Worm (Caenorhabditis elegans) whole organism, young adult: ENCODE measurements around the gene oac-20.
A peak's percentile ranks its signal among the peaks of the same experiment; 100 is the strongest.

Experiments
- D2030.7 ChIP-seq: fragments of 200-800 bp; sonication (Bioruptor generic); IDR thresholded peaks from 2 replicates; pipeline ENCODE4 v1.3.6; 2022; ENCODE audit warnings: missing genetic modification reagents, missing genetic modification characterization, missing compliant biosample characterization
- F23B12.7 ChIP-seq: sonication (generic microtip); optimal IDR thresholded peaks from 2 replicates; lab custom pipeline; 2017; ENCODE audit warnings: missing genetic modification characterization, mild to moderate bottlenecking, missing compliant biosample characterization, antibody characterized with exemption, moderate library complexity; ENCODE audit not compliant: insufficient read depth
- F37B4.10 ChIP-seq: fragments of 200-800 bp; sonication (Bioruptor generic); IDR thresholded peaks from 2 replicates; pipeline ENCODE4 v1.3.6; 2022; ENCODE audit warnings: missing genetic modification characterization, missing compliant biosample characterization
- F39B2.1 ChIP-seq: fragments of 200-800 bp; sonication (Bioruptor generic); IDR thresholded peaks from 2 replicates; pipeline ENCODE4 v1.3.6; 2022; ENCODE audit warnings: missing genetic modification reagents, missing genetic modification characterization, missing compliant biosample characterization
- F52B5.7 ChIP-seq: sonication (generic microtip); optimal IDR thresholded peaks from 2 replicates; lab custom pipeline; 2016; ENCODE audit warnings: mild to moderate bottlenecking, missing genetic modification characterization, missing compliant biosample characterization
- F55B11.4 ChIP-seq: sonication (generic microtip); optimal IDR thresholded peaks from 2 replicates; lab custom pipeline; 2016; ENCODE audit warnings: missing compliant biosample characterization, missing genetic modification characterization, borderline replicate concordance; ENCODE audit not compliant: insufficient read depth
- T26A5.8 ChIP-seq: sonication (generic microtip); optimal IDR thresholded peaks from 2 replicates; lab custom pipeline; 2016; ENCODE audit warnings: missing genetic modification characterization, missing compliant biosample characterization
- ZK185.1 ChIP-seq: sonication (generic microtip); optimal IDR thresholded peaks from 2 replicates; lab custom pipeline; 2016; ENCODE audit warnings: mild to moderate bottlenecking, missing genetic modification characterization, missing compliant biosample characterization; ENCODE audit not compliant: poor library complexity, severe bottlenecking
- aptf-3 ChIP-seq: fragments of 200-800 bp; sonication (Bioruptor generic); IDR thresholded peaks from 2 replicates; pipeline ENCODE4 v1.3.6; 2022; ENCODE audit warnings: missing genetic modification characterization, missing compliant biosample characterization
- athp-1 ChIP-seq: sonication (generic microtip); optimal IDR thresholded peaks from 2 replicates; lab custom pipeline; 2017; ENCODE audit warnings: mild to moderate bottlenecking, missing genetic modification characterization, missing compliant biosample characterization
- attf-3 ChIP-seq: fragments of 200-800 bp; sonication (Bioruptor generic); conservative IDR thresholded peaks from 2 replicates; pipeline ENCODE4 v1.3.6; 2022; ENCODE audit warnings: missing genetic modification reagents, missing genetic modification characterization, missing compliant biosample characterization
- ccch-3 ChIP-seq: fragments of 200-800 bp; sonication (Bioruptor generic); optimal IDR thresholded peaks from 2 replicates; lab custom pipeline; 2018; ENCODE audit warnings: mild to moderate bottlenecking, missing genetic modification characterization, missing compliant biosample characterization
- cebp-2 ChIP-seq: fragments of 200-800 bp; sonication (Bioruptor generic); IDR thresholded peaks from 2 replicates; pipeline ENCODE4 v1.3.6; 2022; ENCODE audit warnings: missing genetic modification characterization, missing compliant biosample characterization
- ceh-100 ChIP-seq: fragments of 200-800 bp; sonication (Bioruptor generic); IDR thresholded peaks from 2 replicates; pipeline ENCODE4 v1.3.6; 2022; ENCODE audit warnings: missing genetic modification reagents, missing genetic modification characterization, missing compliant biosample characterization
- ceh-27 ChIP-seq: fragments of 200-800 bp; sonication (Bioruptor generic); optimal IDR thresholded peaks from 2 replicates; lab custom pipeline; 2018; ENCODE audit warnings: mild to moderate bottlenecking, missing genetic modification characterization, moderate library complexity, missing compliant biosample characterization
- ceh-79 ChIP-seq: sonication (generic microtip); optimal IDR thresholded peaks from 2 replicates; lab custom pipeline; 2017; ENCODE audit warnings: mild to moderate bottlenecking, missing genetic modification characterization, missing compliant biosample characterization
- chd-7 ChIP-seq: sonication (generic microtip); optimal IDR thresholded peaks from 2 replicates; lab custom pipeline; 2016; ENCODE audit warnings: mild to moderate bottlenecking, missing genetic modification characterization, moderate library complexity, missing compliant biosample characterization
- die-1 ChIP-seq: sonication (generic microtip); optimal IDR thresholded peaks from 2 replicates; lab custom pipeline; 2016; ENCODE audit warnings: missing genotype, mild to moderate bottlenecking, missing genetic modification characterization, missing compliant biosample characterization
- efl-1 ChIP-seq: fragments of 150-350 bp; optimal IDR thresholded peaks from 2 replicates; lab custom pipeline; 2014; ENCODE audit warnings: missing biosample characterization, missing genetic modification reagents, missing genetic modification characterization
- egl-44 ChIP-seq: fragments of 200-800 bp; sonication (Bioruptor generic); IDR thresholded peaks from 2 replicates; pipeline ENCODE4 v1.3.6; 2022; ENCODE audit warnings: missing genetic modification reagents, missing genetic modification characterization, missing compliant biosample characterization
- hmg-1.2 ChIP-seq: fragments of 200-800 bp; sonication (Bioruptor generic); IDR thresholded peaks from 2 replicates; pipeline ENCODE4 v1.3.6; 2022; ENCODE audit warnings: missing genetic modification reagents, missing genetic modification characterization, missing compliant biosample characterization
- lag-1 ChIP-seq: fragments of 200-800 bp; sonication (Bioruptor generic); IDR thresholded peaks from 2 replicates; pipeline ENCODE4 v1.3.6; 2022; ENCODE audit warnings: missing genetic modification reagents, missing genetic modification characterization, missing compliant biosample characterization
- lin-54 ChIP-seq: fragments of 200-800 bp; sonication (Bioruptor generic); optimal IDR thresholded peaks from 2 replicates; lab custom pipeline; 2018; ENCODE audit warnings: mild to moderate bottlenecking, missing genetic modification characterization, missing compliant biosample characterization
- mes-4 ChIP-seq: sonication (generic microtip); optimal IDR thresholded peaks from 2 replicates; lab custom pipeline; 2016; ENCODE audit warnings: missing genotype, missing genetic modification characterization, missing compliant biosample characterization
- nfya-1 ChIP-seq: sonication (generic microtip); optimal IDR thresholded peaks from 2 replicates; lab custom pipeline; 2017; ENCODE audit warnings: antibody characterized with exemption, missing compliant biosample characterization, missing genetic modification characterization, borderline replicate concordance; ENCODE audit not compliant: insufficient read depth
- nhr-179 ChIP-seq: sonication (generic microtip); optimal IDR thresholded peaks from 2 replicates; lab custom pipeline; 2016; ENCODE audit warnings: mild to moderate bottlenecking, missing genetic modification characterization, missing compliant biosample characterization
- pbrm-1 ChIP-seq: fragments of 200-800 bp; sonication (Bioruptor generic); IDR thresholded peaks from 2 replicates; pipeline ENCODE4 v1.3.6; 2022; ENCODE audit warnings: missing genetic modification reagents, missing genetic modification characterization, missing compliant biosample characterization
- pha-4 ChIP-seq: fragments of 150-350 bp; sonication (generic microtip); optimal IDR thresholded peaks from 2 replicates; lab custom pipeline; 2014; ENCODE audit warnings: missing biosample characterization, missing genetic modification reagents, missing genetic modification characterization
- sdz-38 ChIP-seq: sonication (generic microtip); optimal IDR thresholded peaks from 2 replicates; lab custom pipeline; 2016; ENCODE audit warnings: missing genotype, missing genetic modification characterization, missing compliant biosample characterization
- sea-2 ChIP-seq: fragments of 200-800 bp; sonication (Bioruptor generic); IDR thresholded peaks from 2 replicates; pipeline ENCODE4 v1.3.6; 2022; ENCODE audit warnings: missing genetic modification characterization, missing compliant biosample characterization
- snpc-1.1 ChIP-seq: sonication (generic microtip); optimal IDR thresholded peaks from 2 replicates; lab custom pipeline; 2017; ENCODE audit warnings: missing genetic modification characterization, mild to moderate bottlenecking, missing compliant biosample characterization, antibody characterized with exemption, moderate library complexity, missing genotype, missing genetic modification reagents; ENCODE audit not compliant: insufficient read depth

The oac-20 gene

ce11 chrV:15955497-15955896 lies 23.0 kb upstream of the oac-20 start, which contains the start of gene srh-186:
Gene srh-186, plus strand, starts transcription at chrV:15955797.
- TF ChIP-seq ceh-100: no peak

- TF ChIP-seq F52B5.7 (tag; lab: Kevin White, UChicago) (no peak), pha-4 (tag; lab: Kevin White, UChicago) (no peak), F37B4.10 (no peak), nhr-179 (no peak), nfya-1 (tag; lab: Kevin White, UChicago) (no peak), sdz-38 (tag; lab: Kevin White, UChicago) (no peak)
Observed at ce11 chrV:15957098-15957497, 21.4 kb upstream of the oac-20 start, which contains the start of gene F36G9.3. Gene F36G9.3, plus strand, starts transcription at chrV:15957398.

ce11 chrV:15959456-15959855 lies 19.1 kb upstream of the oac-20 start:
- peak; percentile 70; the same call in 1 of the 2 replicates for TF ChIP-seq hmg-1.2
- TF ChIP-seq snpc-1.1 (tag; lab: Kevin White, UChicago): no peak

DNA sequence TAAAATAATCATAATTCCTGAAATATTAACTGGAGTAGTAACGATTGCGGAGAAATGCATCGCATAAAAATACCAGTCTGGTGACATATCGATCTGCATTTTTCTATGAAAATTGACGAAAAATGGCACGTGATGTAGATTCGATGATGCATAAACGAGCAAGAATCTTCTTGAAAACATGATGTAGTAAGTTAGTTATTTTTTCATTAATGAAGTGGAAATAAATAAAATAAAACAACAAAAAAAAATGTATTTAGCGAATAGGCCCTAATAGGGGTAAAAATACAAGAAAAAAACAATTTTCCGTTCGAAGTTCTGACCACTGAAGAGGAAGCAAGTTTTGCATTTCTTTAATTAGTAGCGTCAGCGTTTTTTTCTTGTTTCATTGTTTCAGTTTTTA lies 13.4 kb upstream of the oac-20 start, which contains the start of gene sri-2:
sri-2 (minus strand) TSS at position 101 of the 400 bp plus-strand sequence.
- no peak for TF ChIP-seq mes-4 (tag; lab: Kevin White, UChicago)
- TF ChIP-seq cebp-2 (GFP tag; lab: Robert Waterston, UW): no peak
- no peak for TF ChIP-seq F55B11.4 (tag; lab: Kevin White, UChicago)
- TF ChIP-seq chd-7 (tag; lab: Kevin White, UChicago): no peak
- TF ChIP-seq lag-1 (GFP tag; lab: Robert Waterston, UW): no peak
- TF ChIP-seq ccch-3 (GFP tag; lab: Kevin White, UChicago): no peak
- no peak for TF ChIP-seq aptf-3
- TF ChIP-seq efl-1 (GFP tag; lab: Kevin White, UChicago): no peak
- no peak for TF ChIP-seq nfya-1 (tag; lab: Kevin White, UChicago)
- TF ChIP-seq egl-44 (GFP tag; lab: Robert Waterston, UW): no peak
- no peak for TF ChIP-seq F23B12.7 (tag; lab: Kevin White, UChicago)
- TF ChIP-seq lin-54 (GFP tag; lab: Kevin White, UChicago): no peak
- TF ChIP-seq ceh-27 (GFP tag; lab: Kevin White, UChicago): no peak
- no peak for TF ChIP-seq F39B2.1 (GFP tag; lab: Robert Waterston, UW)
- TF ChIP-seq pbrm-1 (GFP tag; lab: Robert Waterston, UW): no peak
- TF ChIP-seq attf-3 (GFP tag; lab: Robert Waterston, UW): no peak
- no peak for TF ChIP-seq athp-1 (tag; lab: Kevin White, UChicago)
- no peak for TF ChIP-seq ceh-79 (tag; lab: Kevin White, UChicago)
- TF ChIP-seq die-1 (tag; lab: Kevin White, UChicago): no peak
- no peak for TF ChIP-seq sea-2 (GFP tag; lab: Robert Waterston, UW)

ce11 chrV:15967542-15967941 lies 11.0 kb upstream of the oac-20 start, which contains the start of gene sri-1:
Gene sri-1, minus strand, starts transcription at chrV:15967642.
- no peak for TF ChIP-seq ZK185.1 (tag; lab: Kevin White, UChicago)
- TF ChIP-seq D2030.7 (GFP tag; lab: Robert Waterston, UW): no peak
- TF ChIP-seq T26A5.8 (tag; lab: Kevin White, UChicago): no peak
